Worm (Caenorhabditis elegans) whole organism, L2 larva: Measurements from ENCODE around the gene arrd-17.

Experiments
- nhr-25 ChIP-seq: fragments of 150-350 bp; sonication (generic microtip); optimal IDR thresholded peaks from 3 replicates; lab custom pipeline; 2014; ENCODE audit warnings: missing biosample characterization, missing genetic modification characterization
- peb-1 ChIP-seq: fragments of 150-350 bp; optimal IDR thresholded peaks from 2 replicates; lab custom pipeline; 2014; ENCODE audit warnings: missing biosample characterization, missing genetic modification characterization

ce11 chrIII:13642227-13642626 lies 11.6 kb upstream of the arrd-17 start, which contains the start of gene T12D8.10:
- TF ChIP-seq nhr-25: no peak
- TF ChIP-seq peb-1 (tag; lab: Kevin White, UChicago): no peak
